Worm (Caenorhabditis elegans): ENCODE measurements around the gene str-246.

Gene str-246

ce11 chrIII:11046549-11046948 is 31.0 kb upstream of the str-246 start:
- TF ChIP-seq nhr-237 (tag; optimal IDR thresholded peaks at IDR 0.05) (no peak), blmp-1 (tag; optimal IDR thresholded peaks at IDR 0.05; ENCODE audit: insufficient read depth) (peak; percentile 20), F13H6.1 (tag; optimal IDR thresholded peaks at IDR 0.05) (no peak), ZK546.5 (tag; optimal IDR thresholded peaks at IDR 0.05) (no peak), ztf-1 (GFP tag; conservative IDR thresholded peaks at IDR 0.05) (no peak), elt-3 (tag; optimal IDR thresholded peaks at IDR 0.05) (no peak), fos-1 (tag; optimal IDR thresholded peaks at IDR 0.05) (peak; percentile 84), aly-2 (tag; optimal IDR thresholded peaks at IDR 0.05) (no peak), Y55F3AM.14 (GFP tag; optimal IDR thresholded peaks at IDR 0.05) (no peak), crh-2 (tag; optimal IDR thresholded peaks at IDR 0.05) (peak; percentile 37), unc-39 (tag; optimal IDR thresholded peaks at IDR 0.05) (no peak)

DNA sequence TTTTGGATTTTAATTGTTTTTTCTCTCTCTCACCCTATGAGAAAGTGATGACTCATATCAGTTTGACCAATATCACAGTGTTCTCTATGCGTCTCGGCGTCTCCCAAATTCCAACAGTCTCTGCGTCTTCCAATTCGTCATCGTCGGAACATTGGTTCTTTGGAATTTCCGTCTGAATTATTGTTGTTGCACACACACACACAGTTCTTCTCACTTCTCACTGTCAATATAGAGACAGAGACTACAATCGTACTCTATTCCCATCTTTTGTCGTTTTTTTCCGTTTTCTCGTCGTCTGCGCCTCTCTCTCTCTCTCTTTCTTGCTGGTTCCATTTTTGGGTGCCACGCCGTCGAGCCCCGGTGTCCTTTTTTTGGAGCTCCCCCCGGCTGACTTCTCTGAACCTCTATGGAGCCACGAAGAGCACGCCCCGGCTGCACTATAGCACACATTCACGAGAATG is 26.8 kb upstream of the str-246 start:
- no peak for TF ChIP-seq ama-1 (optimal IDR thresholded peaks at IDR 0.05)
- TF ChIP-seq ceh-82 (tag; optimal IDR thresholded peaks at IDR 0.05) = no peak
- TF ChIP-seq unc-62 (GFP tag; optimal IDR thresholded peaks at IDR 0.05) = no peak
- no peak for TF ChIP-seq alr-1 (tag; optimal IDR thresholded peaks at IDR 0.05)
- peak; percentile 58 for TF ChIP-seq sma-3 (GFP tag; optimal IDR thresholded peaks at IDR 0.05)
- no peak for TF ChIP-seq dmd-4 (tag; optimal IDR thresholded peaks at IDR 0.05)
- TF ChIP-seq lin-11 (tag; optimal IDR thresholded peaks at IDR 0.05) = no peak
- no peak for TF ChIP-seq blmp-1 (tag; optimal IDR thresholded peaks at IDR 0.05; ENCODE audit: insufficient read depth)
- no peak for TF ChIP-seq unc-39 (tag; optimal IDR thresholded peaks at IDR 0.05)
- TF ChIP-seq fos-1 (tag; optimal IDR thresholded peaks at IDR 0.05) = peak; percentile 93
- TF ChIP-seq ztf-4 (tag; optimal IDR thresholded peaks at IDR 0.05) = no peak
- no peak for TF ChIP-seq nhr-77 (tag; optimal IDR thresholded peaks at IDR 0.05)
- peak; percentile 7 for TF ChIP-seq crh-2 (tag; optimal IDR thresholded peaks at IDR 0.05)
- TF ChIP-seq R02D3.7 (tag; optimal IDR thresholded peaks at IDR 0.05) = no peak
- no peak for TF ChIP-seq nhr-11 (tag; optimal IDR thresholded peaks at IDR 0.05)
- TF ChIP-seq nhr-23 (tag; optimal IDR thresholded peaks at IDR 0.05) = no peak
- no peak for TF ChIP-seq sma-9 (GFP tag; optimal IDR thresholded peaks at IDR 0.05)
- no peak for TF ChIP-seq sma-9 (tag; optimal IDR thresholded peaks at IDR 0.05)
- no peak for TF ChIP-seq C34F6.9 (tag; optimal IDR thresholded peaks at IDR 0.05)
- no peak for TF ChIP-seq zag-1 (tag; optimal IDR thresholded peaks at IDR 0.05)
- TF ChIP-seq ztf-1 (GFP tag; conservative IDR thresholded peaks at IDR 0.05) = no peak
- no peak for TF ChIP-seq mdl-1 (tag; optimal IDR thresholded peaks at IDR 0.05)
- no peak for TF ChIP-seq peb-1 (tag; optimal IDR thresholded peaks at IDR 0.05)
- TF ChIP-seq nhr-237 (tag; optimal IDR thresholded peaks at IDR 0.05) = no peak
- TF ChIP-seq unc-55 (GFP tag; optimal IDR thresholded peaks at IDR 0.05) = peak; percentile 4
- TF ChIP-seq nhr-21 (tag; optimal IDR thresholded peaks at IDR 0.05) = no peak
- no peak for TF ChIP-seq mbf-1 (tag; optimal IDR thresholded peaks at IDR 0.05)
- no peak for TF ChIP-seq snpc-4 (tag; optimal IDR thresholded peaks at IDR 0.05)
- TF ChIP-seq nhr-12 (tag; optimal IDR thresholded peaks at IDR 0.05) = no peak
- TF ChIP-seq gmeb-1 (tag; optimal IDR thresholded peaks at IDR 0.05) = no peak
- no peak for TF ChIP-seq aly-2 (tag; optimal IDR thresholded peaks at IDR 0.05)
- no peak for TF ChIP-seq lin-39 (tag; optimal IDR thresholded peaks at IDR 0.05)
- TF ChIP-seq skn-1 (tag; optimal IDR thresholded peaks at IDR 0.05) = no peak
- no peak for TF ChIP-seq elt-3 (tag; optimal IDR thresholded peaks at IDR 0.05)
- TF ChIP-seq F13H6.1 (tag; optimal IDR thresholded peaks at IDR 0.05) = peak; percentile 21
- TF ChIP-seq ZK546.5 (tag; optimal IDR thresholded peaks at IDR 0.05) = no peak
- no peak for TF ChIP-seq elt-1 (tag; optimal IDR thresholded peaks at IDR 0.05)
- no peak for TF ChIP-seq lsy-2 (tag; optimal IDR thresholded peaks at IDR 0.05)
- TF ChIP-seq nhr-10 (tag; optimal IDR thresholded peaks at IDR 0.05) = no peak
- TF ChIP-seq nhr-6 (tag; optimal IDR thresholded peaks at IDR 0.05) = no peak
- TF ChIP-seq egl-27 (tag; optimal IDR thresholded peaks at IDR 0.05) = no peak
- peak; percentile 20 for TF ChIP-seq nhr-129 (tag; optimal IDR thresholded peaks at IDR 0.05)
- TF ChIP-seq ztf-11 (tag; optimal IDR thresholded peaks at IDR 0.05) = no peak

Measured in whole organism, L2 larva.